Fruit fly (Drosophila melanogaster) whole organism, embryonic: ENCODE results near the gene Grip75.
A peak's percentile ranks its signal among the peaks of the same experiment; 100 is the strongest.

ENCODE experiments used
- Aef1 ChIP-seq: fragments of 200-800 bp; sonication (Bioruptor generic); IDR thresholded peaks from 3 replicates; pipeline ENCODE4 v1.3.6; 2022; ENCODE audit warnings: missing biosample characterization, missing genetic modification characterization
- Bteb2 ChIP-seq: fragments of 200-800 bp; sonication (Bioruptor generic); optimal IDR thresholded peaks from 2 replicates; lab custom pipeline; 2016; ENCODE audit warnings: missing biosample characterization, missing genetic modification characterization
- CG10366 ChIP-seq: fragments of 200-800 bp; sonication (Bioruptor generic); IDR thresholded peaks from 2 replicates; pipeline ENCODE4 v1.3.6; 2022; ENCODE audit warnings: missing biosample characterization, missing genetic modification characterization
- CG10654 ChIP-seq: fragments of 200-800 bp; sonication (Bioruptor generic); optimal IDR thresholded peaks from 2 replicates; lab custom pipeline; 2016; ENCODE audit warnings: missing biosample characterization, missing genetic modification characterization
- CG12744 ChIP-seq: fragments of 200-800 bp; sonication (Bioruptor generic); optimal IDR thresholded peaks from 2 replicates; lab custom pipeline; 2016; ENCODE audit warnings: missing biosample characterization, missing genetic modification characterization
- CG12769 ChIP-seq: fragments of 200-800 bp; sonication (Bioruptor generic); optimal IDR thresholded peaks from 2 replicates; lab custom pipeline; 2019; ENCODE audit warnings: missing biosample characterization, mild to moderate bottlenecking, missing genetic modification characterization, moderate library complexity
- CG13123 ChIP-seq: fragments of 200-800 bp; sonication (Bioruptor generic); optimal IDR thresholded peaks from 2 replicates; lab custom pipeline; 2016; ENCODE audit warnings: missing biosample characterization, missing genetic modification characterization
- CG15514 ChIP-seq: fragments of 200-800 bp; sonication (Bioruptor generic); optimal IDR thresholded peaks from 3 replicates; lab custom pipeline; 2017; ENCODE audit warnings: missing biosample characterization, missing genetic modification characterization, mild to moderate bottlenecking, moderate library complexity, missing genetic modification reagents
- CG16813 ChIP-seq: fragments of 200-800 bp; sonication (Bioruptor generic); IDR thresholded peaks from 3 replicates; pipeline ENCODE4 v1.3.6; 2022; ENCODE audit warnings: missing biosample characterization, missing genetic modification characterization; ENCODE audit not compliant: partially characterized antibody
- CG17568 ChIP-seq: fragments of 200-800 bp; sonication (Bioruptor generic); optimal IDR thresholded peaks from 2 replicates; lab custom pipeline; 2018; ENCODE audit warnings: missing biosample characterization, mild to moderate bottlenecking, missing genetic modification characterization, moderate library complexity
- CG42726 ChIP-seq: fragments of 200-800 bp; sonication (Bioruptor generic); IDR thresholded peaks from 2 replicates; pipeline ENCODE4 v1.3.6; 2022; ENCODE audit warnings: missing biosample characterization, missing genetic modification characterization; ENCODE audit not compliant: partially characterized antibody
- CG4617 ChIP-seq: fragments of 200-800 bp; sonication (Bioruptor generic); optimal IDR thresholded peaks from 3 replicates; lab custom pipeline; 2016; ENCODE audit warnings: missing biosample characterization, missing genetic modification characterization, borderline replicate concordance
- CG6254 ChIP-seq: fragments of 200-800 bp; sonication (Bioruptor generic); optimal IDR thresholded peaks from 3 replicates; lab custom pipeline; 2017; ENCODE audit warnings: mild to moderate bottlenecking, missing biosample characterization, missing genetic modification reagents, missing genetic modification characterization
- CG6654 ChIP-seq: fragments of 200-800 bp; sonication (Bioruptor generic); optimal IDR thresholded peaks from 2 replicates; lab custom pipeline; 2017; ENCODE audit warnings: missing biosample characterization, mild to moderate bottlenecking, missing genetic modification characterization
- CG6689 ChIP-seq: fragments of 200-800 bp; sonication (Bioruptor generic); IDR thresholded peaks from 2 replicates; pipeline ENCODE4 v1.3.6; 2022; ENCODE audit warnings: missing biosample characterization, missing genetic modification characterization
- CkIIα-i1 ChIP-seq: fragments of 200-800 bp; sonication (Bioruptor generic); IDR thresholded peaks from 2 replicates; pipeline ENCODE4 v1.3.6; 2022; ENCODE audit warnings: missing biosample characterization, missing genetic modification characterization
- CoRest ChIP-seq: fragments of 200-800 bp; sonication (Bioruptor generic); optimal IDR thresholded peaks from 3 replicates; lab custom pipeline; 2018; ENCODE audit warnings: missing biosample characterization, mild to moderate bottlenecking, missing genetic modification characterization, moderate library complexity
- Dip3 ChIP-seq: fragments of 200-800 bp; sonication (Bioruptor generic); optimal IDR thresholded peaks from 3 replicates; lab custom pipeline; 2016; ENCODE audit warnings: missing biosample characterization, missing genetic modification characterization
- Eip74EF ChIP-seq, 2 experiments: fragments of 200-800 bp in 1 of 2; fragments of >200 bp in 1 of 2; sonication (Bioruptor generic) in 1 of 2; optimal IDR thresholded peaks; 2 replicates each; lab custom pipeline; 2017 to 2019; ENCODE audit warnings: missing biosample characterization in 2 of 2, missing genetic modification characterization in 2 of 2, mild to moderate bottlenecking in 1 of 2, moderate library complexity in 1 of 2
- Fer2 ChIP-seq: fragments of 200-800 bp; sonication (Bioruptor generic); optimal IDR thresholded peaks from 2 replicates; lab custom pipeline; 2018; ENCODE audit warnings: missing biosample characterization, mild to moderate bottlenecking, missing genetic modification characterization, moderate library complexity
- H2.0 ChIP-seq: fragments of 200-800 bp; sonication (Bioruptor generic); IDR thresholded peaks from 2 replicates; pipeline ENCODE4 v1.3.6; 2022; ENCODE audit warnings: missing biosample characterization, missing genetic modification characterization
- Hey ChIP-seq: fragments of 200-800 bp; sonication (Bioruptor generic); optimal IDR thresholded peaks from 3 replicates; lab custom pipeline; 2018; ENCODE audit warnings: missing biosample characterization, mild to moderate bottlenecking, missing genetic modification characterization
- Hmx ChIP-seq: fragments of 200-800 bp; sonication (Bioruptor generic); optimal IDR thresholded peaks from 2 replicates; lab custom pipeline; 2016; ENCODE audit warnings: missing biosample characterization, missing genetic modification characterization
- Mrtf ChIP-seq: fragments of 200-800 bp; sonication (Bioruptor generic); IDR thresholded peaks from 3 replicates; pipeline ENCODE4 v1.3.6; 2022; ENCODE audit warnings: missing biosample characterization, missing genetic modification characterization
- Myb ChIP-seq: fragments of 200-800 bp; sonication (Bioruptor generic); optimal IDR thresholded peaks from 2 replicates; lab custom pipeline; 2016; ENCODE audit warnings: missing biosample characterization, missing genetic modification characterization
- NC2α ChIP-seq: fragments of 200-800 bp; sonication (Bioruptor generic); optimal IDR thresholded peaks from 2 replicates; lab custom pipeline; 2016; ENCODE audit warnings: missing biosample characterization, missing genetic modification characterization
- NFAT ChIP-seq: fragments of 200-800 bp; sonication (Bioruptor generic); IDR thresholded peaks from 2 replicates; pipeline ENCODE4 v1.3.6; 2022; ENCODE audit warnings: missing biosample characterization, missing genetic modification characterization
- Sry-δ ChIP-seq: fragments of 200-800 bp; sonication (Bioruptor generic); optimal IDR thresholded peaks from 2 replicates; lab custom pipeline; 2016; ENCODE audit warnings: missing biosample characterization, missing genetic modification characterization
- Usf ChIP-seq: fragments of 200-800 bp; sonication (Bioruptor generic); optimal IDR thresholded peaks from 2 replicates; lab custom pipeline; 2017; ENCODE audit warnings: missing genotype, missing biosample characterization, missing genetic modification characterization
- Xrp1 ChIP-seq: fragments of 200-800 bp; sonication (Bioruptor generic); IDR thresholded peaks from 2 replicates; pipeline ENCODE4 v1.3.6; 2022; ENCODE audit warnings: missing biosample characterization, missing genetic modification characterization
- ac ChIP-seq: fragments of 200-800 bp; sonication (Bioruptor generic); optimal IDR thresholded peaks from 3 replicates; lab custom pipeline; 2017; ENCODE audit warnings: missing biosample characterization, mild to moderate bottlenecking, missing genetic modification characterization
- cad ChIP-seq: fragments of >200 bp; optimal IDR thresholded peaks from 2 replicates; lab custom pipeline; 2017; ENCODE audit warnings: missing biosample characterization, missing genetic modification characterization
- crc ChIP-seq: fragments of 200-800 bp; sonication (Bioruptor generic); optimal IDR thresholded peaks from 2 replicates; lab custom pipeline; 2016; ENCODE audit warnings: missing biosample characterization, missing genetic modification characterization
- crol ChIP-seq: fragments of 200-800 bp; sonication (Bioruptor generic); IDR thresholded peaks from 2 replicates; pipeline ENCODE4 v1.3.6; 2022; ENCODE audit warnings: missing biosample characterization, missing genetic modification characterization
- danr ChIP-seq: fragments of 200-800 bp; sonication (Bioruptor generic); IDR thresholded peaks from 2 replicates; pipeline ENCODE4 v1.3.6; 2022; ENCODE audit warnings: missing biosample characterization, missing genetic modification characterization
- dimm ChIP-seq: fragments of 200-800 bp; sonication (Bioruptor generic); IDR thresholded peaks from 2 replicates; pipeline ENCODE4 v1.3.6; 2022; ENCODE audit warnings: missing biosample characterization, missing genetic modification characterization
- emc ChIP-seq: fragments of 200-800 bp; sonication (Bioruptor generic); optimal IDR thresholded peaks from 2 replicates; lab custom pipeline; 2016; ENCODE audit warnings: missing biosample characterization, missing genetic modification characterization
- eyg ChIP-seq: fragments of 200-800 bp; sonication (Bioruptor generic); optimal IDR thresholded peaks from 3 replicates; lab custom pipeline; 2016; ENCODE audit warnings: missing biosample characterization, missing genetic modification characterization
- ftz-f1 ChIP-seq: fragments of 200-800 bp; sonication (Bioruptor generic); optimal IDR thresholded peaks from 2 replicates; lab custom pipeline; 2016; ENCODE audit warnings: missing biosample characterization, missing genetic modification characterization
- gfzf ChIP-seq: fragments of 200-800 bp; sonication (Bioruptor generic); optimal IDR thresholded peaks from 2 replicates; lab custom pipeline; 2016; ENCODE audit warnings: missing biosample characterization, mild to moderate bottlenecking, missing genetic modification characterization, moderate library complexity
- grn ChIP-seq: fragments of 200-800 bp; sonication (Bioruptor generic); optimal IDR thresholded peaks from 3 replicates; lab custom pipeline; 2017; ENCODE audit warnings: missing biosample characterization, missing genetic modification characterization
- ind ChIP-seq: fragments of 200-800 bp; sonication (Bioruptor generic); optimal IDR thresholded peaks from 3 replicates; lab custom pipeline; 2016; ENCODE audit warnings: missing biosample characterization, missing genetic modification characterization
- klu ChIP-seq: fragments of 200-800 bp; sonication (Bioruptor generic); IDR thresholded peaks from 2 replicates; pipeline ENCODE4 v1.3.6; 2022; ENCODE audit warnings: missing biosample characterization, missing genetic modification characterization
- lab ChIP-seq: fragments of 200-800 bp; sonication (Bioruptor generic); optimal IDR thresholded peaks from 3 replicates; lab custom pipeline; 2017; ENCODE audit warnings: missing biosample characterization, missing genetic modification characterization, mild to moderate bottlenecking, moderate library complexity, missing genetic modification reagents
- mam ChIP-seq: fragments of 200-800 bp; sonication (Bioruptor generic); optimal IDR thresholded peaks from 3 replicates; lab custom pipeline; 2016; ENCODE audit warnings: missing biosample characterization, missing genetic modification characterization
- stc ChIP-seq: fragments of 200-800 bp; sonication (Bioruptor generic); IDR thresholded peaks from 2 replicates; pipeline ENCODE4 v1.3.6; 2022; ENCODE audit warnings: missing biosample characterization, missing genetic modification characterization
- sug ChIP-seq: fragments of 200-800 bp; optimal IDR thresholded peaks from 2 replicates; lab custom pipeline; 2019; ENCODE audit warnings: missing biosample characterization, mild to moderate bottlenecking, missing genetic modification characterization, moderate library complexity
- tll ChIP-seq, 2 experiments: fragments of 200-800 bp in 1 of 2; fragments of >200 bp in 1 of 2; sonication (Bioruptor generic) in 1 of 2; optimal IDR thresholded peaks; 2 replicates each; lab custom pipeline; 2017 to 2019; ENCODE audit warnings: missing biosample characterization in 2 of 2, missing genetic modification characterization in 2 of 2, mild to moderate bottlenecking in 1 of 2, moderate library complexity in 1 of 2
- twi ChIP-seq: fragments of 200-800 bp; optimal IDR thresholded peaks from 2 replicates; lab custom pipeline; 2019; ENCODE audit warnings: missing biosample characterization, mild to moderate bottlenecking, missing genetic modification characterization, moderate library complexity
- vvl ChIP-seq: fragments of 200-800 bp; sonication (Bioruptor generic); IDR thresholded peaks from 2 replicates; pipeline ENCODE4 v1.3.6; 2022; ENCODE audit warnings: missing biosample characterization, missing genetic modification characterization
- wor ChIP-seq: fragments of 200-800 bp; sonication (Bioruptor generic); IDR thresholded peaks from 2 replicates; pipeline ENCODE4 v1.3.6; 2022; ENCODE audit warnings: missing biosample characterization, missing genetic modification characterization

The Grip75 gene

DNA sequence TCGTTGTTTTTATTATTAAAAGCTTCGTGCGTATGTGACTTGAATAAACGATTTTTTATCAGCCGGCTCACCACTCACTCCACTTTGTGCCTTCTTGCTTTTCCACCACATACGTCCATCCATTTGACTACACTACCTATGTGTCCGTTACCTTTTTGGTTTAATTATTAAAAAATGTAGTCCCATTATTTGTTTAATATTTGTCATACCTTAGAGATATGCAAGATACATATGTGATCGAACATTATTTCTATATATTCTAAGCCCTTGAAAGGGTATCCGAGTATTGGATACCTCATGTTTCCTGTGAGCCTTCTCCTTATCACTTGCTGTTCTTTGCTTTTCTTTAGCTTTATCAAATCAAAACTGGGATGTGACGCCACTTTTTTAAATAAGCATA, 36.1 kb downstream of the Grip75 start (continued):
- peak; percentile 54 for TF ChIP-seq CG15514 (GFP tag; lab: Kevin White, UChicago)
- no peak for TF ChIP-seq tll (GFP tag; optimal IDR thresholded peaks at IDR 0.05; lab: Kevin White, UChicago)
- TF ChIP-seq sug (tag; lab: Kevin White, UChicago), result peak; percentile 30
- TF ChIP-seq Aef1 (GFP tag; lab: Robert Waterston, UW), result peak; percentile 28; the same call in 1 of the 3 replicates
- TF ChIP-seq Sry-δ (GFP tag; lab: Kevin White, UChicago), result no peak
- no peak for TF ChIP-seq Hmx
- peak; percentile 14 for TF ChIP-seq CG10654
- TF ChIP-seq Dip3 (GFP tag; lab: Kevin White, UChicago), result no peak
- no peak for TF ChIP-seq CG6254 (GFP tag; lab: Kevin White, UChicago)
- TF ChIP-seq ac (GFP tag; lab: Kevin White, UChicago), result no peak
- no peak for TF ChIP-seq crc (GFP tag; lab: Kevin White, UChicago)
- TF ChIP-seq crol (GFP tag; lab: Robert Waterston, UW), result 0 out of 2 replicates have a peak, but pooled peaks have one; percentile 7
- TF ChIP-seq NC2α, result no peak
- TF ChIP-seq CG4617 (GFP tag; lab: Kevin White, UChicago), result no peak
- peak; percentile 38 for TF ChIP-seq Bteb2 (GFP tag; lab: Kevin White, UChicago)
- TF ChIP-seq CG12744 (GFP tag; lab: Kevin White, UChicago), result no peak
- TF ChIP-seq grn, result peak; percentile 24
- no peak for TF ChIP-seq dimm (GFP tag; lab: Robert Waterston, UW)
- TF ChIP-seq Xrp1 (GFP tag; lab: Robert Waterston, UW), result peak; percentile 74
- TF ChIP-seq Hey (tag; lab: Kevin White, UChicago), result no peak
- no peak for TF ChIP-seq CkIIα-i1 (GFP tag; lab: Robert Waterston, UW)
- TF ChIP-seq CG16813 (GFP tag; lab: Robert Waterston, UW), result no peak
- no peak for TF ChIP-seq emc (GFP tag; lab: Kevin White, UChicago)
- peak; percentile 51 for TF ChIP-seq CG6689
- TF ChIP-seq CG13123 (GFP tag; lab: Kevin White, UChicago), result no peak
- no peak for TF ChIP-seq CG6654 (GFP tag; lab: Kevin White, UChicago)
- no peak for TF ChIP-seq CG42726 (GFP tag; lab: Robert Waterston, UW)
- peak; percentile 60 for TF ChIP-seq mam (GFP tag; lab: Kevin White, UChicago)
- TF ChIP-seq eyg (GFP tag; lab: Kevin White, UChicago), result no peak
- TF ChIP-seq Myb, result peak; percentile 37
- peak; percentile 53; the same call in 1 of the 2 replicates for TF ChIP-seq H2.0 (GFP tag; lab: Robert Waterston, UW)
- TF ChIP-seq CoRest (tag; lab: Kevin White, UChicago), result peak; percentile 53
- peak; percentile 88 for TF ChIP-seq lab (GFP tag; lab: Kevin White, UChicago)
- TF ChIP-seq vvl (GFP tag; lab: Robert Waterston, UW), result peak; percentile 85
- peak; percentile 35 for TF ChIP-seq Fer2 (tag; lab: Kevin White, UChicago)
- peak; percentile 64 for TF ChIP-seq CG10366 (GFP tag; lab: Robert Waterston, UW)
- no peak for TF ChIP-seq Usf
- TF ChIP-seq CG17568 (GFP tag; lab: Kevin White, UChicago), result peak; percentile 36
- 0 out of 2 replicates have a peak, but pooled peaks have one; percentile 24 for TF ChIP-seq klu (GFP tag; lab: Robert Waterston, UW)
- TF ChIP-seq twi (tag; lab: Kevin White, UChicago), result no peak
- TF ChIP-seq Mrtf, result 0 out of 3 replicates have a peak, but pooled peaks have one; percentile 40
- TF ChIP-seq gfzf, result no peak
- TF ChIP-seq danr, result peak; percentile 57; the same call in 1 of the 2 replicates
- no peak for TF ChIP-seq ftz-f1
- peak in 1 of 2 experiments; percentile 41 for TF ChIP-seq Eip74EF (GFP tag; optimal IDR thresholded peaks at IDR 0.05; lab: Kevin White, UChicago)
- no peak for TF ChIP-seq NFAT (GFP tag; lab: Robert Waterston, UW)
- TF ChIP-seq ind, result peak; percentile 60
- TF ChIP-seq wor (GFP tag; lab: Robert Waterston, UW), result no peak
- no peak for TF ChIP-seq cad
- TF ChIP-seq CG12769, result peak; percentile 80
- TF ChIP-seq stc (GFP tag; lab: Robert Waterston, UW), result peak; percentile 70
